Fruit fly (Drosophila melanogaster) whole organism, pupa: ENCODE results near the gene CG42835.

Experiments used
- CG13204 ChIP-seq: fragments of 200-800 bp; sonication (Bioruptor generic); optimal IDR thresholded peaks from 2 replicates; lab custom pipeline; 2018; ENCODE audit warnings: missing biosample characterization, mild to moderate bottlenecking, missing genetic modification characterization, moderate library complexity
- CG32121 ChIP-seq: fragments of 200-800 bp; sonication (Bioruptor generic); IDR thresholded peaks from 2 replicates; pipeline ENCODE4 v1.3.6; 2022; ENCODE audit warnings: missing biosample characterization, missing genetic modification characterization
- CG34367 ChIP-seq: fragments of 200-800 bp; sonication (Bioruptor generic); optimal IDR thresholded peaks from 2 replicates; lab custom pipeline; 2018; ENCODE audit warnings: missing biosample characterization, mild to moderate bottlenecking, missing genetic modification characterization
- CG4496 ChIP-seq: fragments of 200-800 bp; sonication (Bioruptor generic); IDR thresholded peaks from 3 replicates; pipeline ENCODE4 v1.3.6; 2022; ENCODE audit warnings: missing biosample characterization, missing genetic modification characterization
- CG8159 ChIP-seq: fragments of 200-800 bp; sonication (Bioruptor generic); optimal IDR thresholded peaks from 3 replicates; lab custom pipeline; 2018; ENCODE audit warnings: missing biosample characterization, mild to moderate bottlenecking, missing genetic modification characterization, moderate library complexity
- CG9948 ChIP-seq: fragments of 200-800 bp; sonication (Bioruptor generic); optimal IDR thresholded peaks from 2 replicates; lab custom pipeline; 2018; ENCODE audit warnings: missing biosample characterization, mild to moderate bottlenecking, missing genetic modification characterization, moderate library complexity
- EcR ChIP-seq: fragments of 200-800 bp; sonication (Bioruptor generic); optimal IDR thresholded peaks from 3 replicates; lab custom pipeline; 2019; ENCODE audit warnings: missing biosample characterization, missing genetic modification characterization, mild to moderate bottlenecking, moderate library complexity, missing genetic modification reagents
- Ets98B ChIP-seq: fragments of 200-800 bp; sonication (Bioruptor generic); IDR thresholded peaks from 2 replicates; pipeline ENCODE4 v1.3.6; 2022; ENCODE audit warnings: missing biosample characterization, missing genetic modification characterization
- Pif1A ChIP-seq: fragments of 200-800 bp; sonication (Bioruptor generic); optimal IDR thresholded peaks from 3 replicates; lab custom pipeline; 2016; ENCODE audit warnings: missing biosample characterization, missing genetic modification characterization
- Pif1B ChIP-seq: fragments of 200-800 bp; sonication (Bioruptor generic); optimal IDR thresholded peaks from 3 replicates; lab custom pipeline; 2016; ENCODE audit warnings: missing biosample characterization, missing genetic modification characterization
- Snoo ChIP-seq: fragments of 200-800 bp; sonication (Bioruptor generic); optimal IDR thresholded peaks from 3 replicates; lab custom pipeline; 2017; ENCODE audit warnings: missing biosample characterization, mild to moderate bottlenecking, missing genetic modification characterization, inconsistent platforms
- gl ChIP-seq: fragments of 200-800 bp; sonication (Bioruptor generic); optimal IDR thresholded peaks from 2 replicates; lab custom pipeline; 2018; ENCODE audit warnings: missing biosample characterization, mild to moderate bottlenecking, missing genetic modification characterization
- rn ChIP-seq: fragments of 200-800 bp; sonication (Bioruptor generic); IDR thresholded peaks from 2 replicates; pipeline ENCODE4 v1.3.6; 2022; ENCODE audit warnings: missing biosample characterization, missing genetic modification characterization

DNA sequence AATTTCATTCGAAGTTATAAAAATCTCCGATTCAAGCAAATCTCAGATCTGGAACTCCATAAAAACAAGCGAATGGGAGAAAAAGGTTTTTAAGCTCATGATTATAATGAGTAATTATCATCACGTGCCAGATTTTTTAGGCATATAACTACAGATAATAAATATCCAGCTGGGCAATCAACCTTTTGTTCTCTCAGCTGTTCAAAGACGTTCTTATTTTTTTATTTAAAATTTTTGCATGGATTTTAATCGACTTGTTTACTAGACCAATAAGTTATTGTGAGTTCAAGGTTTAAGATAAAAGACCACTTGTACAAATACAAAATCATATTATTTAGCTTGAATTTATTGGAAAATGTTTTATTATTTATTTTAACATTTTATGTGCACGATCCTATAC is 16.3 kb upstream of the CG42835 start:
- TF ChIP-seq CG4496 (GFP tag; lab: Robert Waterston, UW) (no peak), EcR (GFP tag; lab: Kevin White, UChicago) (no peak), CG8159 (tag; lab: Kevin White, UChicago) (no peak), rn (no peak), Pif1B (no peak), Pif1A (GFP tag; lab: Kevin White, UChicago) (no peak), CG34367 (no peak), Ets98B (no peak), CG9948 (no peak), CG32121 (no peak), Snoo (no peak), CG13204 (no peak), gl (no peak)
